Fruit fly (Drosophila melanogaster): ENCODE data around the gene dia.

dm6 chr2L:20760956-20761355 is 3.0 kb downstream of the dia start:
- no peak for TF ChIP-seq insv (optimal IDR thresholded peaks at IDR 0.05)
- TF ChIP-seq Sin3A (optimal IDR thresholded peaks at IDR 0.05): no peak
- TF ChIP-seq Myc (optimal IDR thresholded peaks at IDR 0.05): no peak
- no peak for TF ChIP-seq psq (optimal IDR thresholded peaks at IDR 0.05)
- TF ChIP-seq ttk (optimal IDR thresholded peaks at IDR 0.05): no peak
- no peak for TF ChIP-seq h (optimal IDR thresholded peaks at IDR 0.05)

Data from Kc167 (cell line).